Fruit fly (Drosophila melanogaster) Kc167 (cell line): ENCODE measurements around the gene Gpdh3.

Experiments used
- Myc ChIP-seq: fragments of >200 bp; optimal IDR thresholded peaks from 2 replicates; lab custom pipeline; 2017; ENCODE audit warnings: missing external identifiers
- Sin3A ChIP-seq: fragments of >200 bp; optimal IDR thresholded peaks from 2 replicates; lab custom pipeline; 2018; ENCODE audit warnings: missing external identifiers
- h ChIP-seq: fragments of >200 bp; optimal IDR thresholded peaks from 3 replicates; lab custom pipeline; 2018; ENCODE audit warnings: missing external identifiers
- insv ChIP-seq: fragments of >200 bp; optimal IDR thresholded peaks from 3 replicates; lab custom pipeline; 2018; ENCODE audit warnings: missing external identifiers
- psq ChIP-seq: fragments of >200 bp; optimal IDR thresholded peaks from 2 replicates; lab custom pipeline; 2017; ENCODE audit warnings: missing external identifiers
- ttk ChIP-seq: sonication (Bioruptor generic); optimal IDR thresholded peaks from 2 replicates; lab custom pipeline; 2017; ENCODE audit warnings: missing external identifiers

The Gpdh3 gene

dm6 chr3R:22390109-22390508 is 8.3 kb downstream of the Gpdh3 start:
- TF ChIP-seq psq (no peak), h (lab: Kevin White, UChicago) (no peak), insv (lab: Kevin White, UChicago) (no peak), Sin3A (no peak), Myc (no peak), ttk (no peak)

dm6 chr3R:22394004-22394403 is 12.2 kb downstream of the Gpdh3 start, which contains the start of gene CG13857:
CG13857 (minus strand) TSS chr3R:22394104.
- no peak for TF ChIP-seq psq
- no peak for TF ChIP-seq Myc
- no peak for TF ChIP-seq ttk
- TF ChIP-seq Sin3A = no peak
- no peak for TF ChIP-seq insv (lab: Kevin White, UChicago)
- no peak for TF ChIP-seq h (lab: Kevin White, UChicago)

- TF ChIP-seq Myc (no peak), h (lab: Kevin White, UChicago) (no peak), psq (no peak), insv (lab: Kevin White, UChicago) (no peak), ttk (no peak), Sin3A (no peak)
Observed at dm6 chr3R:22395409-22396178, 13.8 kb downstream of the Gpdh3 start.

dm6 chr3R:22396238-22396772 is 14.5 kb downstream of the Gpdh3 start:
- no peak for TF ChIP-seq h (lab: Kevin White, UChicago)

dm6 chr3R:22397068-22397700 is 15.3 kb downstream of the Gpdh3 start:
- TF ChIP-seq Sin3A (no peak), insv (lab: Kevin White, UChicago) (no peak), h (lab: Kevin White, UChicago) (no peak), psq (no peak), ttk (no peak), Myc (no peak)

dm6 chr3R:22400246-22400645 is 18.4 kb downstream of the Gpdh3 start:
- no peak for TF ChIP-seq Myc
- no peak for TF ChIP-seq psq
- TF ChIP-seq insv (lab: Kevin White, UChicago) = no peak
- TF ChIP-seq Sin3A = no peak
- no peak for TF ChIP-seq ttk
- TF ChIP-seq h (lab: Kevin White, UChicago) = no peak

- no peak for TF ChIP-seq psq
- TF ChIP-seq h (lab: Kevin White, UChicago) = no peak
- TF ChIP-seq ttk = no peak
- no peak for TF ChIP-seq Sin3A
- TF ChIP-seq Myc = no peak
Observed at dm6 chr3R:22402355-22402754, 20.5 kb downstream of the Gpdh3 start, which contains the start of gene CG13856. CG13856 (plus strand) TSS chr3R:22402655.

dm6 chr3R:22405639-22406038 is 23.8 kb downstream of the Gpdh3 start, which contains the start of gene CG13855:
CG13855 (plus strand) TSS chr3R:22405939.
- TF ChIP-seq ttk = no peak
- TF ChIP-seq Myc = no peak
- TF ChIP-seq psq = no peak
- TF ChIP-seq h (lab: Kevin White, UChicago) = no peak
- TF ChIP-seq Sin3A = no peak
- TF ChIP-seq insv (lab: Kevin White, UChicago) = no peak

dm6 chr3R:22410537-22411360 is 28.9 kb downstream of the Gpdh3 start, which contains the start of the genes CG13850 and lqfR:
CG13850 (minus strand) TSS chr3R:22410915.
lqfR (plus strand) TSS chr3R:22411301.
- TF ChIP-seq Myc (no peak), psq (no peak), ttk (no peak)

dm6 chr3R:22411879-22412587 is 30.2 kb downstream of the Gpdh3 start:
- TF ChIP-seq Myc (no peak), psq (no peak), h (lab: Kevin White, UChicago) (no peak), ttk (no peak), insv (lab: Kevin White, UChicago) (no peak), Sin3A (no peak)

dm6 chr3R:22420911-22421310 is 39.1 kb downstream of the Gpdh3 start, which contains the start of the genes Nop56 and mats:
Nop56 (minus strand) TSS chr3R:22421068.
mats (plus strand) TSS chr3R:22421161.
- no peak for TF ChIP-seq ttk
- TF ChIP-seq Sin3A = no peak
- TF ChIP-seq insv (lab: Kevin White, UChicago) = no peak
- TF ChIP-seq h (lab: Kevin White, UChicago) = no peak
- TF ChIP-seq Myc = no peak

- TF ChIP-seq Myc (no peak), psq (no peak), h (lab: Kevin White, UChicago) (no peak), Sin3A (no peak)
Observed at dm6 chr3R:22421618-22422017, 39.8 kb downstream of the Gpdh3 start.
